Worm (Caenorhabditis elegans) whole organism, L4 larva: ENCODE measurements around the gene nhr-106.
A peak's percentile ranks its signal among the peaks of the same experiment; 100 is the strongest.

Source experiments
- F37D6.2 ChIP-seq: sonication (generic microtip); optimal IDR thresholded peaks from 2 replicates; lab custom pipeline; 2016; ENCODE audit warnings: mild to moderate bottlenecking, missing genetic modification characterization, missing compliant biosample characterization
- F44E2.7 ChIP-seq: fragments of 200-800 bp; sonication (Bioruptor generic); IDR thresholded peaks from 2 replicates; pipeline ENCODE4 v2.1.2; 2022; ENCODE audit warnings: missing genetic modification characterization, missing compliant biosample characterization
- F49E8.2 ChIP-seq: sonication (generic microtip); optimal IDR thresholded peaks from 2 replicates; lab custom pipeline; 2016; ENCODE audit warnings: missing compliant biosample characterization, mild to moderate bottlenecking, missing genetic modification characterization, borderline replicate concordance
- T26A8.4 ChIP-seq: fragments of 200-800 bp; sonication (Bioruptor generic); IDR thresholded peaks from 2 replicates; pipeline ENCODE4 v1.3.6; 2022; ENCODE audit warnings: missing genetic modification characterization, missing compliant biosample characterization
- Y105C5A.15 ChIP-seq: fragments of 200-800 bp; sonication (Bioruptor generic); IDR thresholded peaks from 2 replicates; pipeline ENCODE4 v1.3.6; 2022; ENCODE audit warnings: missing genetic modification characterization, missing compliant biosample characterization
- aha-1 ChIP-seq: fragments of 150-350 bp; peaks from one replicate; lab custom pipeline; 2014; ENCODE audit warnings: missing biosample characterization, missing genetic modification characterization
- aly-2 ChIP-seq: sonication (generic microtip); optimal IDR thresholded peaks from 2 replicates; lab custom pipeline; 2018; ENCODE audit warnings: missing biosample characterization, missing genetic modification characterization
- ama-1 ChIP-seq: fragments of 150-350 bp; optimal IDR thresholded peaks from 2 replicates; lab custom pipeline; 2014; ENCODE audit warnings: inconsistent platforms, mixed read lengths
- arid-1 ChIP-seq: fragments of 200-800 bp; sonication (Bioruptor generic); conservative IDR thresholded peaks from 2 replicates; pipeline ENCODE4 v1.3.6; 2022; ENCODE audit warnings: missing genetic modification reagents, missing genetic modification characterization, missing compliant biosample characterization
- ceh-28 ChIP-seq: fragments of 150-350 bp; optimal IDR thresholded peaks from 2 replicates; lab custom pipeline; 2014; ENCODE audit warnings: missing biosample characterization, missing genetic modification reagents, missing genetic modification characterization
- ceh-32 ChIP-seq: sonication (generic microtip); optimal IDR thresholded peaks from 2 replicates; lab custom pipeline; 2016; ENCODE audit warnings: mild to moderate bottlenecking, missing genetic modification characterization, missing compliant biosample characterization; ENCODE audit not compliant: poor library complexity
- ces-1 ChIP-seq: fragments of 150-350 bp; sonication (generic microtip); optimal IDR thresholded peaks from 4 replicates; lab custom pipeline; 2014; ENCODE audit warnings: missing biosample characterization, missing genetic modification reagents, missing genetic modification characterization
- daf-16 ChIP-seq, 3 experiments: sonication (generic microtip); optimal IDR thresholded peaks; 2 replicates each; lab custom pipeline; 2016 to 2017; ENCODE audit warnings: missing genetic modification characterization in 3 of 3, missing genetic modification reagents in 3 of 3, mild to moderate bottlenecking in 2 of 3, missing compliant biosample characterization in 2 of 3, missing biosample characterization in 1 of 3, moderate library complexity in 1 of 3
- duxl-1 ChIP-seq: sonication (generic microtip); optimal IDR thresholded peaks from 2 replicates; lab custom pipeline; 2016; ENCODE audit warnings: mild to moderate bottlenecking, missing genetic modification characterization, moderate library complexity, missing compliant biosample characterization; ENCODE audit not compliant: poor library complexity
- dve-1 ChIP-seq: sonication (generic microtip); optimal IDR thresholded peaks from 2 replicates; lab custom pipeline; 2017; ENCODE audit warnings: antibody characterized with exemption, mild to moderate bottlenecking, missing genetic modification characterization, missing compliant biosample characterization; ENCODE audit not compliant: insufficient read depth
- egl-27 ChIP-seq: sonication (generic microtip); optimal IDR thresholded peaks from 3 replicates; lab custom pipeline; 2017; ENCODE audit warnings: missing biosample characterization, missing genetic modification reagents, missing genetic modification characterization
- egl-43 ChIP-seq: fragments of 200-800 bp; sonication (Bioruptor generic); IDR thresholded peaks from 2 replicates; pipeline ENCODE4 v1.3.6; 2022; ENCODE audit warnings: missing genetic modification reagents, missing genetic modification characterization, missing compliant biosample characterization
- fkh-10 ChIP-seq: fragments of 150-350 bp; optimal IDR thresholded peaks from 2 replicates; lab custom pipeline; 2014; ENCODE audit warnings: missing biosample characterization, missing genetic modification reagents, missing genetic modification characterization
- fos-1 ChIP-seq: fragments of 150-350 bp; optimal IDR thresholded peaks from 2 replicates; lab custom pipeline; 2014; ENCODE audit warnings: missing biosample characterization, missing genetic modification characterization
- gei-8 ChIP-seq: fragments of 200-800 bp; sonication (Bioruptor generic); optimal IDR thresholded peaks from 2 replicates; lab custom pipeline; 2018; ENCODE audit warnings: mild to moderate bottlenecking, missing genetic modification characterization, missing compliant biosample characterization
- hif-1 ChIP-seq, 2 experiments: sonication (generic microtip); optimal IDR thresholded peaks; 2 replicates each; lab custom pipeline; 2016 to 2017; ENCODE audit warnings: missing compliant biosample characterization in 2 of 2, missing genetic modification characterization in 2 of 2, missing genetic modification reagents in 2 of 2, missing genotype in 2 of 2, mild to moderate bottlenecking in 1 of 2
- hlh-11 ChIP-seq: fragments of 200-800 bp; sonication (Bioruptor generic); optimal IDR thresholded peaks from 2 replicates; lab custom pipeline; 2018; ENCODE audit warnings: mild to moderate bottlenecking, missing genetic modification characterization, missing compliant biosample characterization
- hlh-30 ChIP-seq: sonication (generic microtip); optimal IDR thresholded peaks from 2 replicates; lab custom pipeline; 2017; ENCODE audit warnings: antibody characterized with exemption, mild to moderate bottlenecking, missing genetic modification characterization, missing compliant biosample characterization; ENCODE audit not compliant: insufficient read depth
- hmg-1.1 ChIP-seq: fragments of 200-800 bp; sonication (Bioruptor generic); IDR thresholded peaks from 2 replicates; pipeline ENCODE4 v1.3.6; 2022; ENCODE audit warnings: missing genetic modification reagents, missing genetic modification characterization, missing compliant biosample characterization
- lim-7 ChIP-seq: fragments of 200-800 bp; sonication (Bioruptor generic); IDR thresholded peaks from 2 replicates; pipeline ENCODE4 v1.3.6; 2022; ENCODE audit warnings: missing genetic modification characterization, missing compliant biosample characterization
- lin-38 ChIP-seq: fragments of 200-800 bp; sonication (Bioruptor generic); IDR thresholded peaks from 2 replicates; pipeline ENCODE4 v1.3.6; 2022; ENCODE audit warnings: missing genetic modification reagents, missing genetic modification characterization, missing compliant biosample characterization
- lsy-2 ChIP-seq, 2 experiments: fragments of 150-350 bp in 1 of 2; sonication (generic microtip) in 1 of 2; optimal IDR thresholded peaks; 2 replicates each; lab custom pipeline; 2014 to 2017; ENCODE audit warnings: missing biosample characterization in 2 of 2, missing genetic modification characterization in 2 of 2
- madf-5 ChIP-seq, 2 experiments: fragments of 200-800 bp; sonication (Bioruptor generic); IDR thresholded peaks; 2 replicates each; pipeline ENCODE4 v1.3.6; 2022; ENCODE audit warnings: missing compliant biosample characterization in 2 of 2, missing genetic modification characterization in 2 of 2
- madf-9 ChIP-seq: fragments of 200-800 bp; sonication (Bioruptor generic); conservative IDR thresholded peaks from 2 replicates; pipeline ENCODE4 v1.3.6; 2022; ENCODE audit warnings: missing genetic modification reagents, missing genetic modification characterization, missing compliant biosample characterization
- mep-1 ChIP-seq: fragments of 150-350 bp; sonication (generic microtip); optimal IDR thresholded peaks from 3 replicates; lab custom pipeline; 2014; ENCODE audit warnings: missing biosample characterization, missing genetic modification characterization
- mes-2 ChIP-seq: sonication (generic microtip); optimal IDR thresholded peaks from 2 replicates; lab custom pipeline; 2016; ENCODE audit warnings: missing genotype, mild to moderate bottlenecking, missing genetic modification characterization, missing compliant biosample characterization; ENCODE audit not compliant: poor library complexity, severe bottlenecking
- nhr-10 ChIP-seq: fragments of 150-350 bp; optimal IDR thresholded peaks from 2 replicates; lab custom pipeline; 2014; ENCODE audit warnings: missing biosample characterization, missing genetic modification characterization
- nhr-102 ChIP-seq: sonication (generic microtip); optimal IDR thresholded peaks from 2 replicates; lab custom pipeline; 2016; ENCODE audit warnings: mild to moderate bottlenecking, missing genetic modification characterization, moderate library complexity, missing compliant biosample characterization
- nhr-237 ChIP-seq: sonication (generic microtip); optimal IDR thresholded peaks from 2 replicates; lab custom pipeline; 2017; ENCODE audit warnings: missing biosample characterization, missing genetic modification characterization
- nhr-48 ChIP-seq: sonication (generic microtip); optimal IDR thresholded peaks from 2 replicates; lab custom pipeline; 2016; ENCODE audit warnings: mild to moderate bottlenecking, missing genetic modification characterization, missing compliant biosample characterization
- pqm-1 ChIP-seq: sonication (generic microtip); optimal IDR thresholded peaks from 2 replicates; lab custom pipeline; 2017; ENCODE audit warnings: missing biosample characterization, missing genetic modification characterization
- saeg-2 ChIP-seq: fragments of 200-800 bp; sonication (Bioruptor generic); IDR thresholded peaks from 2 replicates; pipeline ENCODE4 v1.3.6; 2022; ENCODE audit warnings: missing genetic modification reagents, missing genetic modification characterization, missing compliant biosample characterization
- sdz-12 ChIP-seq: fragments of 200-800 bp; sonication (Bioruptor generic); optimal IDR thresholded peaks from 2 replicates; lab custom pipeline; 2018; ENCODE audit warnings: mild to moderate bottlenecking, missing genetic modification characterization, missing compliant biosample characterization
- skn-1 ChIP-seq: fragments of 150-350 bp; optimal IDR thresholded peaks from 2 replicates; lab custom pipeline; 2014; ENCODE audit warnings: missing biosample characterization, missing genetic modification characterization
- snpc-4 ChIP-seq: fragments of 150-350 bp; optimal IDR thresholded peaks from 2 replicates; lab custom pipeline; 2014; ENCODE audit warnings: missing biosample characterization, missing genetic modification characterization
- spr-1 ChIP-seq: sonication (generic microtip); optimal IDR thresholded peaks from 2 replicates; lab custom pipeline; 2016; ENCODE audit warnings: mild to moderate bottlenecking, missing genetic modification characterization, missing compliant biosample characterization
- tag-97 ChIP-seq: fragments of 200-800 bp; sonication (Bioruptor generic); IDR thresholded peaks from 2 replicates; pipeline ENCODE4 v1.3.6; 2022; ENCODE audit warnings: missing genetic modification characterization, missing compliant biosample characterization
- unc-130 ChIP-seq: sonication (generic microtip); optimal IDR thresholded peaks from 2 replicates; lab custom pipeline; 2016; ENCODE audit warnings: missing genetic modification reagents, missing genetic modification characterization, missing compliant biosample characterization
- vab-7 ChIP-seq: fragments of 200-800 bp; sonication (Bioruptor generic); IDR thresholded peaks from 2 replicates; pipeline ENCODE4 v1.3.6; 2022; ENCODE audit warnings: missing genetic modification reagents, missing genetic modification characterization, missing compliant biosample characterization
- zfp-2 ChIP-seq: sonication (generic microtip); optimal IDR thresholded peaks from 2 replicates; lab custom pipeline; 2016; ENCODE audit warnings: mild to moderate bottlenecking, missing genetic modification characterization, missing compliant biosample characterization
- zfp-3 ChIP-seq: fragments of 200-800 bp; sonication (Bioruptor generic); conservative IDR thresholded peaks from 2 replicates; pipeline ENCODE4 v1.3.6; 2022; ENCODE audit warnings: missing genetic modification reagents, missing genetic modification characterization, missing compliant biosample characterization
- ztf-11 ChIP-seq: fragments of 150-350 bp; optimal IDR thresholded peaks from 2 replicates; lab custom pipeline; 2014; ENCODE audit warnings: missing biosample characterization, missing genetic modification characterization

Gene nhr-106

DNA sequence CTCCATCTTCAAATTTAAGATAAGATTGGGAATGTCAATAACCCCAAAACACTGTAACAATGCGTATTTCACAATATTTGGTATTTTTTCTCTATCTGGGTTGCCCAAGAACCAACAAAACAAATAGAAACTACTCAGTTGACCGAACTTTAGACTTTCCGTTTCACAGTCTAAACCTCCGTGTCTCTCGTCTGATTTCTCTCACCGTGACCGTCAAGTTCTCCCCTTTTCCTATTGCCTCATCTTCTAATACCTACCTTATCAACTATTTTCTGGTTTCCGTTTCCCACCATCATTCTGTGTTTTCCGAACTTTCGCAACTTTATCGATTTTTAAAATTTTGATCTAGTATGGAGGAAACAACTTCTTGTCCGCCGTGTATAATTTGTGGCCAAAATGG, 4.9 kb downstream of the nhr-106 start, which contains the start of gene nhr-131 (continued):
- TF ChIP-seq aha-1 (tag; lab: Kevin White, UChicago) (peak; percentile 38), hif-1 (tag; optimal IDR thresholded peaks at IDR 0.05; lab: Kevin White, UChicago) (no peak), hmg-1.1 (no peak), mes-2 (tag; lab: Kevin White, UChicago) (peak; percentile 36), egl-43 (GFP tag; lab: Robert Waterston, UW) (no peak), ama-1 (lab: Kevin White, UChicago) (no peak), ceh-28 (tag; lab: Kevin White, UChicago) (peak; percentile 48), hlh-30 (no peak), fos-1 (tag; lab: Kevin White, UChicago) (no peak), zfp-3 (GFP tag; lab: Robert Waterston, UW) (no peak), saeg-2 (no peak), egl-27 (tag; lab: Kevin White, UChicago) (no peak), ces-1 (GFP tag; lab: Kevin White, UChicago) (no peak), aly-2 (tag; lab: Kevin White, UChicago) (no peak), nhr-237 (tag; lab: Kevin White, UChicago) (no peak), F49E8.2 (tag; lab: Kevin White, UChicago) (no peak), mep-1 (tag; lab: Kevin White, UChicago) (no peak), daf-16 (GFP tag; optimal IDR thresholded peaks at IDR 0.05; lab: Kevin White, UChicago) (no peak), daf-16 (tag; optimal IDR thresholded peaks at IDR 0.05; lab: Kevin White, UChicago) (peak; percentile 82), nhr-102 (tag; lab: Kevin White, UChicago) (peak; percentile 36), zfp-2 (no peak), arid-1 (GFP tag; lab: Robert Waterston, UW) (no peak), tag-97 (GFP tag; lab: Robert Waterston, UW) (no peak), gei-8 (GFP tag; lab: Kevin White, UChicago) (no peak), spr-1 (tag; lab: Kevin White, UChicago) (no peak), madf-9 (no peak), vab-7 (GFP tag; lab: Robert Waterston, UW) (no peak), madf-5 (GFP tag; IDR thresholded peaks at IDR 0.05; lab: Robert Waterston, UW) (no peak), dve-1 (tag; lab: Kevin White, UChicago) (peak; percentile 71), T26A8.4 (no peak), lim-7 (GFP tag; lab: Robert Waterston, UW) (no peak), F44E2.7 (GFP tag; lab: Robert Waterston, UW) (no peak), hlh-11 (tag; lab: Kevin White, UChicago) (peak; percentile 51), unc-130 (no peak), snpc-4 (tag; lab: Kevin White, UChicago) (no peak), lsy-2 (tag; optimal IDR thresholded peaks at IDR 0.05; lab: Kevin White, UChicago) (no peak), fkh-10 (GFP tag; lab: Kevin White, UChicago) (no peak), nhr-48 (no peak), skn-1 (tag; lab: Kevin White, UChicago) (no peak), F37D6.2 (tag; lab: Kevin White, UChicago) (no peak), ztf-11 (tag; lab: Kevin White, UChicago) (no peak), nhr-10 (tag; lab: Kevin White, UChicago) (no peak), pqm-1 (tag; lab: Kevin White, UChicago) (peak; percentile 62), ceh-32 (tag; lab: Kevin White, UChicago) (no peak), Y105C5A.15 (GFP tag; lab: Robert Waterston, UW) (no peak), lin-38 (no peak), duxl-1 (tag; lab: Kevin White, UChicago) (no peak), sdz-12 (GFP tag; lab: Kevin White, UChicago) (no peak)
